Fruit fly (Drosophila melanogaster) whole organism, pupa: Measurements from ENCODE around the gene CG43954.

Experiments
- CG10348 ChIP-seq: fragments of 200-800 bp; sonication (Bioruptor generic); IDR thresholded peaks from 2 replicates; pipeline ENCODE4 v1.3.6; 2022; ENCODE audit warnings: missing biosample characterization, missing genetic modification characterization
- CG12605 ChIP-seq: fragments of 200-800 bp; sonication (Bioruptor generic); IDR thresholded peaks from 2 replicates; pipeline ENCODE4 v1.3.6; 2022; ENCODE audit warnings: missing biosample characterization, missing genetic modification characterization
- CG13204 ChIP-seq: fragments of 200-800 bp; sonication (Bioruptor generic); optimal IDR thresholded peaks from 2 replicates; lab custom pipeline; 2018; ENCODE audit warnings: missing biosample characterization, mild to moderate bottlenecking, missing genetic modification characterization, moderate library complexity
- CG14655 ChIP-seq: fragments of 200-800 bp; sonication (Bioruptor generic); optimal IDR thresholded peaks from 3 replicates; lab custom pipeline; 2017; ENCODE audit warnings: mild to moderate bottlenecking, missing biosample characterization, missing genetic modification reagents, missing genetic modification characterization
- CG15710 ChIP-seq: fragments of 200-800 bp; sonication (Bioruptor generic); optimal IDR thresholded peaks from 2 replicates; lab custom pipeline; 2018; ENCODE audit warnings: missing biosample characterization, mild to moderate bottlenecking, missing genetic modification characterization, moderate library complexity
- CG17806 ChIP-seq: fragments of 200-800 bp; sonication (Bioruptor generic); optimal IDR thresholded peaks from 2 replicates; lab custom pipeline; 2018; ENCODE audit warnings: missing biosample characterization, mild to moderate bottlenecking, missing genetic modification characterization, moderate library complexity
- CG32121 ChIP-seq: fragments of 200-800 bp; sonication (Bioruptor generic); IDR thresholded peaks from 2 replicates; pipeline ENCODE4 v1.3.6; 2022; ENCODE audit warnings: missing biosample characterization, missing genetic modification characterization
- CG34367 ChIP-seq: fragments of 200-800 bp; sonication (Bioruptor generic); optimal IDR thresholded peaks from 2 replicates; lab custom pipeline; 2018; ENCODE audit warnings: missing biosample characterization, mild to moderate bottlenecking, missing genetic modification characterization
- CG4496 ChIP-seq: fragments of 200-800 bp; sonication (Bioruptor generic); IDR thresholded peaks from 3 replicates; pipeline ENCODE4 v1.3.6; 2022; ENCODE audit warnings: missing biosample characterization, missing genetic modification characterization
- CG8159 ChIP-seq: fragments of 200-800 bp; sonication (Bioruptor generic); optimal IDR thresholded peaks from 3 replicates; lab custom pipeline; 2018; ENCODE audit warnings: missing biosample characterization, mild to moderate bottlenecking, missing genetic modification characterization, moderate library complexity
- CG8301 ChIP-seq: fragments of 200-800 bp; sonication (Bioruptor generic); optimal IDR thresholded peaks from 2 replicates; lab custom pipeline; 2018; ENCODE audit warnings: missing biosample characterization, mild to moderate bottlenecking, missing genetic modification characterization
- CG9948 ChIP-seq: fragments of 200-800 bp; sonication (Bioruptor generic); optimal IDR thresholded peaks from 2 replicates; lab custom pipeline; 2018; ENCODE audit warnings: missing biosample characterization, mild to moderate bottlenecking, missing genetic modification characterization, moderate library complexity
- D1 ChIP-seq: fragments of 200-800 bp; sonication (Bioruptor generic); optimal IDR thresholded peaks from 2 replicates; lab custom pipeline; 2018; ENCODE audit warnings: missing biosample characterization, mild to moderate bottlenecking, missing genetic modification characterization, moderate library complexity
- EcR ChIP-seq: fragments of 200-800 bp; sonication (Bioruptor generic); optimal IDR thresholded peaks from 3 replicates; lab custom pipeline; 2019; ENCODE audit warnings: missing biosample characterization, missing genetic modification characterization, mild to moderate bottlenecking, moderate library complexity, missing genetic modification reagents
- Ets98B ChIP-seq: fragments of 200-800 bp; sonication (Bioruptor generic); IDR thresholded peaks from 2 replicates; pipeline ENCODE4 v1.3.6; 2022; ENCODE audit warnings: missing biosample characterization, missing genetic modification characterization
- Pif1A ChIP-seq: fragments of 200-800 bp; sonication (Bioruptor generic); optimal IDR thresholded peaks from 3 replicates; lab custom pipeline; 2016; ENCODE audit warnings: missing biosample characterization, missing genetic modification characterization
- Pif1B ChIP-seq: fragments of 200-800 bp; sonication (Bioruptor generic); optimal IDR thresholded peaks from 3 replicates; lab custom pipeline; 2016; ENCODE audit warnings: missing biosample characterization, missing genetic modification characterization
- Snoo ChIP-seq: fragments of 200-800 bp; sonication (Bioruptor generic); optimal IDR thresholded peaks from 3 replicates; lab custom pipeline; 2017; ENCODE audit warnings: missing biosample characterization, mild to moderate bottlenecking, missing genetic modification characterization, inconsistent platforms
- fd96Ca ChIP-seq: fragments of 200-800 bp; sonication (Bioruptor generic); IDR thresholded peaks from 3 replicates; pipeline ENCODE4 v1.3.6; 2022; ENCODE audit warnings: missing biosample characterization, missing genetic modification characterization
- gl ChIP-seq: fragments of 200-800 bp; sonication (Bioruptor generic); optimal IDR thresholded peaks from 2 replicates; lab custom pipeline; 2018; ENCODE audit warnings: missing biosample characterization, mild to moderate bottlenecking, missing genetic modification characterization
- rn ChIP-seq: fragments of 200-800 bp; sonication (Bioruptor generic); IDR thresholded peaks from 2 replicates; pipeline ENCODE4 v1.3.6; 2022; ENCODE audit warnings: missing biosample characterization, missing genetic modification characterization

CG43954 gene

dm6 chr3L:16641094-16641493 is 70.4 kb downstream of the CG43954 start:
- TF ChIP-seq Ets98B (GFP tag; lab: Robert Waterston, UW), result no peak
- TF ChIP-seq CG15710 (tag; lab: Kevin White, UChicago), result no peak
- no peak for TF ChIP-seq CG14655
- TF ChIP-seq rn (GFP tag; lab: Robert Waterston, UW), result no peak
- no peak for TF ChIP-seq D1
- no peak for TF ChIP-seq gl (tag; lab: Kevin White, UChicago)
- TF ChIP-seq CG32121 (GFP tag; lab: Robert Waterston, UW), result no peak
- no peak for TF ChIP-seq Pif1A (GFP tag; lab: Kevin White, UChicago)
- no peak for TF ChIP-seq Pif1B (GFP tag; lab: Kevin White, UChicago)
- no peak for TF ChIP-seq Snoo
- TF ChIP-seq CG34367, result no peak
- TF ChIP-seq CG10348, result no peak
- TF ChIP-seq fd96Ca (GFP tag; lab: Robert Waterston, UW), result no peak
- TF ChIP-seq CG12605 (GFP tag; lab: Robert Waterston, UW), result no peak
- no peak for TF ChIP-seq CG8159 (tag; lab: Kevin White, UChicago)

- TF ChIP-seq gl (tag; lab: Kevin White, UChicago) (no peak), Snoo (peak; percentile 34)
These were observed 70.9 kb downstream of the CG43954 start for dm6 chr3L:16640509-16641068.

- TF ChIP-seq EcR (GFP tag; lab: Kevin White, UChicago) (peak; percentile 80), D1 (no peak), Snoo (peak; percentile 27), CG8159 (tag; lab: Kevin White, UChicago) (peak; percentile 47), CG13204 (GFP tag; lab: Kevin White, UChicago) (no peak), Ets98B (GFP tag; lab: Robert Waterston, UW) (peak; percentile 34; the same call in 1 of the 2 replicates), CG32121 (GFP tag; lab: Robert Waterston, UW) (no peak; the same call in 1 of the 2 replicates), CG14655 (peak; percentile 3), CG15710 (tag; lab: Kevin White, UChicago) (peak; percentile 2), CG9948 (tag; lab: Kevin White, UChicago) (peak; percentile 2)
These were observed 72.7 kb downstream of the CG43954 start for dm6 chr3L:16638639-16639388.

dm6 chr3L:16635566-16636210 is 75.8 kb downstream of the CG43954 start:
- TF ChIP-seq CG4496 (GFP tag; lab: Robert Waterston, UW) (0 out of 3 replicates have a peak, but pooled peaks have one; percentile 23), CG8301 (tag; lab: Kevin White, UChicago) (peak; percentile 9), CG34367 (no peak), gl (tag; lab: Kevin White, UChicago) (no peak), CG17806 (tag; lab: Kevin White, UChicago) (no peak), Snoo (no peak), EcR (GFP tag; lab: Kevin White, UChicago) (no peak), CG32121 (GFP tag; lab: Robert Waterston, UW) (no peak), fd96Ca (GFP tag; lab: Robert Waterston, UW) (no peak), CG9948 (tag; lab: Kevin White, UChicago) (no peak), Pif1A (GFP tag; lab: Kevin White, UChicago) (peak; percentile 40), CG12605 (GFP tag; lab: Robert Waterston, UW) (no peak), Ets98B (GFP tag; lab: Robert Waterston, UW) (peak; percentile 14; the same call in 1 of the 2 replicates), CG8159 (tag; lab: Kevin White, UChicago) (no peak), Pif1B (GFP tag; lab: Kevin White, UChicago) (peak; percentile 30), CG10348 (no peak), CG15710 (tag; lab: Kevin White, UChicago) (no peak), CG14655 (peak; percentile 27), CG13204 (GFP tag; lab: Kevin White, UChicago) (no peak)

- TF ChIP-seq CG12605 (GFP tag; lab: Robert Waterston, UW) (no peak), CG34367 (no peak), Pif1B (GFP tag; lab: Kevin White, UChicago) (no peak), CG15710 (tag; lab: Kevin White, UChicago) (peak; percentile 9), CG13204 (GFP tag; lab: Kevin White, UChicago) (no peak), fd96Ca (GFP tag; lab: Robert Waterston, UW) (no peak), Snoo (no peak), CG8301 (tag; lab: Kevin White, UChicago) (peak; percentile 31), CG14655 (peak; percentile 31), D1 (peak; percentile 7), CG8159 (tag; lab: Kevin White, UChicago) (peak; percentile 45), Ets98B (GFP tag; lab: Robert Waterston, UW) (no peak), Pif1A (GFP tag; lab: Kevin White, UChicago) (peak; percentile 17), CG17806 (tag; lab: Kevin White, UChicago) (peak; percentile 26), rn (GFP tag; lab: Robert Waterston, UW) (no peak), gl (tag; lab: Kevin White, UChicago) (no peak), CG10348 (no peak), EcR (GFP tag; lab: Kevin White, UChicago) (no peak), CG32121 (GFP tag; lab: Robert Waterston, UW) (no peak), CG4496 (GFP tag; lab: Robert Waterston, UW) (peak; percentile 31; the same call in 2 of the 3 replicates), CG9948 (tag; lab: Kevin White, UChicago) (peak; percentile 55)
These were observed 76.9 kb downstream of the CG43954 start for dm6 chr3L:16634529-16634928.
